Worm (Caenorhabditis elegans) whole organism, L2 larva: Measurements from ENCODE around the gene B0457.6.

Experiments
- C34F6.9 ChIP-seq: fragments of 150-350 bp; optimal IDR thresholded peaks from 2 replicates; lab custom pipeline; 2014; ENCODE audit warnings: missing biosample characterization, missing genetic modification characterization
- R02D3.7 ChIP-seq: fragments of 150-350 bp; optimal IDR thresholded peaks from 2 replicates; lab custom pipeline; 2014; ENCODE audit warnings: missing biosample characterization, missing genetic modification characterization
- Y55F3AM.14 ChIP-seq: fragments of 200-800 bp; sonication (Bioruptor generic); optimal IDR thresholded peaks from 2 replicates; lab custom pipeline; 2018; ENCODE audit warnings: mild to moderate bottlenecking, missing genetic modification characterization, missing compliant biosample characterization
- alr-1 ChIP-seq: fragments of 150-350 bp; optimal IDR thresholded peaks from 2 replicates; lab custom pipeline; 2014; ENCODE audit warnings: missing biosample characterization, missing genetic modification characterization
- ama-1 ChIP-seq: fragments of 150-350 bp; optimal IDR thresholded peaks from 2 replicates; lab custom pipeline; 2018; ENCODE audit warnings: inconsistent platforms
- ceh-16 ChIP-seq: fragments of 150-350 bp; optimal IDR thresholded peaks from 2 replicates; lab custom pipeline; 2014; ENCODE audit warnings: missing biosample characterization, missing genetic modification characterization
- egl-27 ChIP-seq: sonication (generic microtip); optimal IDR thresholded peaks from 3 replicates; lab custom pipeline; 2017; ENCODE audit warnings: missing biosample characterization, missing genetic modification reagents, missing genetic modification characterization
- elt-3 ChIP-seq: sonication (generic microtip); optimal IDR thresholded peaks from 2 replicates; lab custom pipeline; 2017; ENCODE audit warnings: missing biosample characterization, missing genetic modification characterization
- fos-1 ChIP-seq: fragments of 150-350 bp; optimal IDR thresholded peaks from 2 replicates; lab custom pipeline; 2014; ENCODE audit warnings: missing biosample characterization, missing genetic modification characterization
- lin-11 ChIP-seq: fragments of 150-350 bp; sonication (generic microtip); optimal IDR thresholded peaks from 2 replicates; lab custom pipeline; 2014; ENCODE audit warnings: missing biosample characterization, missing genetic modification characterization, inconsistent platforms, mixed read lengths
- lin-13 ChIP-seq: fragments of 150-350 bp; optimal IDR thresholded peaks from 2 replicates; lab custom pipeline; 2014; ENCODE audit warnings: missing biosample characterization, missing genetic modification reagents, missing genetic modification characterization
- lsy-2 ChIP-seq, 2 experiments: fragments of 150-350 bp in 1 of 2; sonication (generic microtip) in 1 of 2; optimal IDR thresholded peaks; 2 replicates each; lab custom pipeline; 2014 to 2017; ENCODE audit warnings: missing biosample characterization in 2 of 2, missing genetic modification characterization in 2 of 2
- mab-5 ChIP-seq: fragments of 150-350 bp; optimal IDR thresholded peaks from 2 replicates; lab custom pipeline; 2014; ENCODE audit warnings: missing biosample characterization, missing genetic modification characterization
- nhr-10 ChIP-seq: sonication (generic microtip); optimal IDR thresholded peaks from 2 replicates; lab custom pipeline; 2017; ENCODE audit warnings: missing biosample characterization, missing genetic modification characterization
- nhr-11 ChIP-seq: fragments of 150-350 bp; optimal IDR thresholded peaks from 2 replicates; lab custom pipeline; 2014; ENCODE audit warnings: missing biosample characterization, missing genetic modification characterization
- nhr-129 ChIP-seq: fragments of 150-350 bp; optimal IDR thresholded peaks from 2 replicates; lab custom pipeline; 2014; ENCODE audit warnings: missing biosample characterization, missing genetic modification characterization
- nhr-21 ChIP-seq: fragments of 150-350 bp; optimal IDR thresholded peaks from 2 replicates; lab custom pipeline; 2014; ENCODE audit warnings: missing biosample characterization, missing genetic modification characterization
- nhr-23 ChIP-seq: fragments of 150-350 bp; optimal IDR thresholded peaks from 2 replicates; lab custom pipeline; 2014; ENCODE audit warnings: missing biosample characterization, missing genetic modification reagents, missing genetic modification characterization
- nhr-237 ChIP-seq: fragments of 150-350 bp; optimal IDR thresholded peaks from 2 replicates; lab custom pipeline; 2014; ENCODE audit warnings: missing biosample characterization, missing genetic modification characterization
- nhr-25 ChIP-seq: fragments of 150-350 bp; sonication (generic microtip); optimal IDR thresholded peaks from 3 replicates; lab custom pipeline; 2014; ENCODE audit warnings: missing biosample characterization, missing genetic modification characterization
- nhr-6 ChIP-seq: fragments of 150-350 bp; optimal IDR thresholded peaks from 2 replicates; lab custom pipeline; 2014; ENCODE audit warnings: missing biosample characterization, missing genetic modification characterization
- nhr-77 ChIP-seq: fragments of 150-350 bp; optimal IDR thresholded peaks from 2 replicates; lab custom pipeline; 2014; ENCODE audit warnings: missing biosample characterization, missing genetic modification characterization
- skn-1 ChIP-seq: sonication (generic microtip); optimal IDR thresholded peaks from 2 replicates; lab custom pipeline; 2017; ENCODE audit warnings: missing biosample characterization, missing genetic modification characterization
- sma-3 ChIP-seq: sonication (generic microtip); optimal IDR thresholded peaks from 2 replicates; lab custom pipeline; 2016; ENCODE audit warnings: missing genetic modification reagents, missing genetic modification characterization, missing compliant biosample characterization
- sma-9 ChIP-seq, 2 experiments: fragments of 150-350 bp in 1 of 2; sonication (generic microtip) in 1 of 2; optimal IDR thresholded peaks; 2 replicates each; lab custom pipeline; 2014 to 2016; ENCODE audit warnings: missing genetic modification characterization in 2 of 2, mild to moderate bottlenecking in 1 of 2, missing biosample characterization in 1 of 2, missing compliant biosample characterization in 1 of 2, missing genetic modification reagents in 1 of 2, moderate library complexity in 1 of 2
- zag-1 ChIP-seq: fragments of 150-350 bp; optimal IDR thresholded peaks from 2 replicates; lab custom pipeline; 2014; ENCODE audit warnings: missing biosample characterization, missing genetic modification characterization
- ztf-1 ChIP-seq: fragments of 200-800 bp; sonication (Bioruptor generic); conservative IDR thresholded peaks from 2 replicates; pipeline ENCODE4 v1.3.6; 2022; ENCODE audit warnings: missing genetic modification characterization, missing compliant biosample characterization
- ztf-11 ChIP-seq: sonication (generic microtip); optimal IDR thresholded peaks from 2 replicates; lab custom pipeline; 2017; ENCODE audit warnings: missing biosample characterization, missing genetic modification characterization
- ztf-4 ChIP-seq: fragments of 150-350 bp; optimal IDR thresholded peaks from 2 replicates; lab custom pipeline; 2014; ENCODE audit warnings: missing biosample characterization, missing genetic modification characterization

The B0457.6 gene

DNA sequence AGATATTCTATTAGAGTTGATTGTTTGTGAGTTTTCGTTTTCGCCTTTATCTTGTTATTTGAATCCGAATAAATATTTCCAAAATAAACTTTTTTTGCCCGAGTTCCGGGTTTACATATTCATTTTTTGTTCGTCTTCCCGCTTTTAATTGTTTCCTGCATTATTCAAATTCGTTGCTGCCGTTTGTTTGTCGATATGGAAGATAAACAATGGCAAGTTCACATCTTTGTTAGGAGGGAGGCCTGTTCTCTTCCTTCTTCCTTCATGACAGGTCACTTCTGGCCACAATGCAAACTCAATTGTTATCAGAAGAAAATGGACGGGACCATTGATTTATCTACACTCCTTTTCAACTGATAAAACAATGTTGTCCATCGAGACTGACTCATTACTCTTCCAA lies 32.6 kb upstream of the B0457.6 start:
- no peak for TF ChIP-seq R02D3.7 (tag; lab: Kevin White, UChicago)
- no peak for TF ChIP-seq sma-3 (GFP tag; lab: Kevin White, UChicago)
- TF ChIP-seq elt-3: no peak
- TF ChIP-seq nhr-6 (tag; lab: Kevin White, UChicago): no peak
- no peak for TF ChIP-seq nhr-10
- TF ChIP-seq nhr-77 (tag; lab: Kevin White, UChicago): no peak
- TF ChIP-seq nhr-237 (tag; lab: Kevin White, UChicago): no peak
- TF ChIP-seq nhr-129 (tag; lab: Kevin White, UChicago): no peak
- TF ChIP-seq, all 48 proteins: peak for 0

ce11 chrII:8890017-8890416 lies 32.2 kb upstream of the B0457.6 start:
- TF ChIP-seq ztf-4 (tag; lab: Kevin White, UChicago) (no peak), nhr-77 (tag; lab: Kevin White, UChicago) (no peak), nhr-6 (tag; lab: Kevin White, UChicago) (no peak), ceh-16 (tag; lab: Kevin White, UChicago) (no peak), nhr-25 (tag; lab: Kevin White, UChicago) (no peak), Y55F3AM.14 (GFP tag; lab: Kevin White, UChicago) (no peak), nhr-21 (tag; lab: Kevin White, UChicago) (no peak), ama-1 (lab: Kevin White, UChicago) (no peak), C34F6.9 (tag; lab: Kevin White, UChicago) (no peak)

DNA sequence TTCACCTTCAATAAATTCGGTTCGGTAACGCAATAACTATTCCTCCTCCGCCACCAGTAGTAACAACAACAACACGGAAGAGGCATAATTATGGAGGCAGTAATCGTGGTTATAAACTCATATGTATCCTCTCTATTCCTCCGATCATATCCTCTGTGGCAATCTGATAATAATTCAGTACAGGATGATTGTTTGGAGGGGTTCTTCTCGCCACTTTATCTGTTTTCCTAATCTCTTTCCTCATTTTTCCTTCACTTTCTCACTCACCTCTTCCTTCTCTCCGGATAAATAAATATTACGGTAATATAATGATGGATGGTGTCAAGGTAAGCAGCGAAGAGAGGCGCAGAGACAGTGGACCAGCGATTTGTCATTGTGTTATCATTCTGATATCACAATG lies 31.7 kb upstream of the B0457.6 start:
- TF ChIP-seq sma-9 (GFP tag; optimal IDR thresholded peaks at IDR 0.05; lab: Kevin White, UChicago) (no peak), sma-9 (tag; optimal IDR thresholded peaks at IDR 0.05; lab: Kevin White, UChicago) (no peak), nhr-25 (tag; lab: Kevin White, UChicago) (no peak), ceh-16 (tag; lab: Kevin White, UChicago) (no peak), nhr-21 (tag; lab: Kevin White, UChicago) (no peak), nhr-23 (no peak), nhr-77 (tag; lab: Kevin White, UChicago) (no peak), nhr-11 (tag; lab: Kevin White, UChicago) (no peak), ztf-1 (GFP tag; lab: Robert Waterston, UW) (no peak), ztf-11 (tag; lab: Kevin White, UChicago) (no peak), lin-13 (GFP tag; lab: Kevin White, UChicago) (no peak), ama-1 (lab: Kevin White, UChicago) (no peak), egl-27 (no peak), skn-1 (tag; lab: Kevin White, UChicago) (no peak), mab-5 (no peak), alr-1 (tag; lab: Kevin White, UChicago) (no peak)

DNA sequence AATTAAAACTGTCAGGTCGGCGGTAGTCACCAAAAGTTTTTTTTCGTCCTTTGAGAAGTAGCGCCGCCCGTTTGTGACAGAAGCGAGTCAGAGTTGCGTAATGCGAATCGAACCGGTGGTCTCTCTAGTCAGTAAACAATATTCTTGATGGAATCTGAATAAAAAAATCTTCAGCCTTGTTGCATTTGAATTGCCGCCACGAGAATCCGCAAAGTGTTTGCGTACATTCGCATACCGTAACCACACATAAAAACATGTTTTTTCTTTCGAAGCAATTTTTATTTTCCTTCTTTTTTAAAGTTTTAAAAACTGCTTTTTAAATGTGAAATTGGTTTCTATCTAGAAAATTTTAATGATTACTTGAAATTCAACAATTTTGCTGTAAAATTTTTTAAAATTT lies 31.2 kb upstream of the B0457.6 start:
- TF ChIP-seq lsy-2 (tag; optimal IDR thresholded peaks at IDR 0.05; lab: Kevin White, UChicago) (peak in 1 of 2 experiments; percentile 39), nhr-129 (tag; lab: Kevin White, UChicago) (no peak), nhr-23 (no peak)

- TF ChIP-seq C34F6.9 (tag; lab: Kevin White, UChicago): peak; percentile 19
- no peak for TF ChIP-seq zag-1 (tag; lab: Kevin White, UChicago)
- no peak for TF ChIP-seq egl-27
- TF ChIP-seq lin-11: peak; percentile 6
- peak; percentile 8 for TF ChIP-seq nhr-129 (tag; lab: Kevin White, UChicago)
These were observed 30.6 kb upstream of the B0457.6 start for ce11 chrII:8891606-8892005.

DNA sequence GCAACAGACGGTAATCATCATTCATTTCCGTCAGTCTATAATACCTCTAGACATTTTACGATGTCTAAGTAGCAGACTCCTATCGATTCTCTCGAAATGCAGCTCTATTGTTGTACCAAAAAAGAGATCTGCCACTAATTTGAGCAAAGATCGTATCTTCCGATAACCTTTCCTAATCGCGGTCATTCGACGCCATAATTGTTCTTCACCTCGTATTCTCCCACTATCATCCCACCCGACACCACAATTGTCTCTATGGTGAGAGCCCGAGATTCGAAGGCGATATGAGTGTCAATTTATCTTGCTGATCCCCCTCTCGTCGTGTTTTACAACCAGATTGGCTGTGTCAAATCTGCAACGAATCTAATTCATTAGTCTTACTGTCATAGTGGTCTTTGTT lies 26.8 kb upstream of the B0457.6 start:
- TF ChIP-seq ztf-4 (tag; lab: Kevin White, UChicago): no peak
- TF ChIP-seq nhr-11 (tag; lab: Kevin White, UChicago): no peak
- no peak for TF ChIP-seq ztf-1 (GFP tag; lab: Robert Waterston, UW)

- TF ChIP-seq skn-1 (tag; lab: Kevin White, UChicago): no peak
- peak; percentile 47 for TF ChIP-seq fos-1
These were observed 26.3 kb upstream of the B0457.6 start for ce11 chrII:8895895-8896294.
